Fruit fly (Drosophila melanogaster): ENCODE data around the gene CG11786.

Gene CG11786

dm6 chr3R:25032686-25033085 lies 13.4 kb upstream of the CG11786 start:
- no peak for TF ChIP-seq salr (GFP tag; optimal IDR thresholded peaks at IDR 0.05)
- TF ChIP-seq CG11762 (GFP tag; optimal IDR thresholded peaks at IDR 0.05; ENCODE audit: insufficient read depth) = no peak
- TF ChIP-seq Ets21C (GFP tag; optimal IDR thresholded peaks at IDR 0.05) = no peak
- no peak for TF ChIP-seq svp (GFP tag)
- no peak for TF ChIP-seq eg (GFP tag; IDR thresholded peaks at IDR 0.05)
- no peak for TF ChIP-seq CG9139 (GFP tag; optimal IDR thresholded peaks at IDR 0.05)
- TF ChIP-seq Eip78C (GFP tag) = no peak
- TF ChIP-seq CG6792 (GFP tag; optimal IDR thresholded peaks at IDR 0.05) = no peak
- no peak for TF ChIP-seq Met (GFP tag; optimal IDR thresholded peaks at IDR 0.05)
- no peak for TF ChIP-seq spab (GFP tag; optimal IDR thresholded peaks at IDR 0.05)

DNA sequence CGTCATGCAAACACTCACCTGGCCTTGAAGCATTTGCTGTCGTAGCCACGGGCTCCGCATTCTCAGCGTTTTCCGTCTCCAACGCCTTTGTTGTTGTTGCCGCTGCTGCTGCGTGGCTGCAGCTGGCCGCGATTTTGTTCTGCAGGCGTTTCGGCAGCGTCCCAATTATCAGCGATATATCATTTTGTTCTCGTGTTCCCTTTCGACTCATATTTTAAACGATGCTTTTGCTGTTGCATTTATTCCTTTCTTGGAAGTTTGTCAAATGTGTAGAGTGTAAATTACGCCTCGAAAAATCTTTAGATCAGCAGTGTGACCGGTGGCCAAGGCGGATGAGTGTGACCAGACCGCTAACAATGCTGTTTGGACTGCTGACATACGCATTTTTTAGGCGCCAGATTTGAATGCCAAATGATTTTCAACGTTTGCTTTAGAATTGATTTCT lies 13.0 kb upstream of the CG11786 start, which contains the start of gene Smg6:
Gene Smg6 (minus strand): TSS at position 324 of the 445 bp plus-strand sequence.
- no peak for TF ChIP-seq Eip78C (GFP tag)
- no peak for TF ChIP-seq Hr39 (GFP tag; optimal IDR thresholded peaks at IDR 0.05)
- TF ChIP-seq CG10631 (GFP tag; optimal IDR thresholded peaks at IDR 0.05) = no peak
- no peak for TF ChIP-seq CG3032 (tag; optimal IDR thresholded peaks at IDR 0.05)
- no peak for TF ChIP-seq CG15336 (GFP tag; IDR thresholded peaks at IDR 0.05)
- TF ChIP-seq CG8632 (GFP tag; optimal IDR thresholded peaks at IDR 0.05) = no peak
- TF ChIP-seq CG11762 (GFP tag; optimal IDR thresholded peaks at IDR 0.05; ENCODE audit: insufficient read depth) = no peak
- no peak for TF ChIP-seq salr (GFP tag; optimal IDR thresholded peaks at IDR 0.05)

DNA sequence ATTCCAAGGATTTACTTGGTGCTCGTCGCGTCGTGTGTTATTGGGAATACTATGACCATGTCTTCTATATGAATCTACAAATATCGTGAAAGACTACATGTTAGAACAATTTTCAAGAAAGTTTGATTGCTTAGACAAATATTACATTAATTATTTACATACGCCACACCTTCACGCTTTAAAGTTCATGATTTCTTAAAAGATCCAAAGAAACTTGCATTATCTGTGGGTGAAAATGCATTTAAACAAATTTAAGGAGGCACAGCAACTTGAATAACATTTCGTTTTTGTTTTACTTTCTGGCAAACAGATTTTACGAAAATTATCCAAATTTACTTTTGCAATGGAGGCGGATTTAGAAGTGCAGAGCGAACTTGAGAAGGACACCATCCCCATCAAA lies 9.5 kb upstream of the CG11786 start, which contains the start of gene CG31115:
Gene CG31115 (plus strand): TSS at position 301 of the 400 bp plus-strand sequence.
- TF ChIP-seq CG4318 (GFP tag; optimal IDR thresholded peaks at IDR 0.05) (no peak), CG31627 (GFP tag; optimal IDR thresholded peaks at IDR 0.05) (no peak), CG32006 (GFP tag; optimal IDR thresholded peaks at IDR 0.05) (no peak), Ets21C (GFP tag; optimal IDR thresholded peaks at IDR 0.05) (no peak), vri (GFP tag; optimal IDR thresholded peaks at IDR 0.05) (no peak), dac (GFP tag; optimal IDR thresholded peaks at IDR 0.05) (no peak)

- TF ChIP-seq Sox14 (GFP tag; optimal IDR thresholded peaks at IDR 0.05) (peak; percentile 74), Eip93F (GFP tag; optimal IDR thresholded peaks at IDR 0.05) (peak; percentile 35), Sox15 (GFP tag; optimal IDR thresholded peaks at IDR 0.05) (no peak), CG31627 (GFP tag; optimal IDR thresholded peaks at IDR 0.05) (peak; percentile 42), esn (GFP tag; optimal IDR thresholded peaks at IDR 0.05) (peak; percentile 58), Ets21C (GFP tag; optimal IDR thresholded peaks at IDR 0.05) (no peak), lz (GFP tag; optimal IDR thresholded peaks at IDR 0.05) (peak; percentile 44), vri (GFP tag; optimal IDR thresholded peaks at IDR 0.05) (no peak)
These were observed 7.1 kb upstream of the CG11786 start, which contains the start of the genes Ythdf and bai for dm6 chr3R:25039028-25039476. Gene Ythdf, minus strand, starts transcription at chr3R:25039249. Gene bai, plus strand, starts transcription at chr3R:25039374.

dm6 chr3R:25044816-25045551 lies 1.1 kb upstream of the CG11786 start, which contains the start of gene 5PtaseI:
Gene 5PtaseI, minus strand, starts transcription at chr3R:25045151.
- TF ChIP-seq Hr39 (GFP tag; optimal IDR thresholded peaks at IDR 0.05) = no peak
- TF ChIP-seq Eip75B (GFP tag; optimal IDR thresholded peaks at IDR 0.05) = peak; percentile 74
- TF ChIP-seq Eip78C (GFP tag) = peak; percentile 50

DNA sequence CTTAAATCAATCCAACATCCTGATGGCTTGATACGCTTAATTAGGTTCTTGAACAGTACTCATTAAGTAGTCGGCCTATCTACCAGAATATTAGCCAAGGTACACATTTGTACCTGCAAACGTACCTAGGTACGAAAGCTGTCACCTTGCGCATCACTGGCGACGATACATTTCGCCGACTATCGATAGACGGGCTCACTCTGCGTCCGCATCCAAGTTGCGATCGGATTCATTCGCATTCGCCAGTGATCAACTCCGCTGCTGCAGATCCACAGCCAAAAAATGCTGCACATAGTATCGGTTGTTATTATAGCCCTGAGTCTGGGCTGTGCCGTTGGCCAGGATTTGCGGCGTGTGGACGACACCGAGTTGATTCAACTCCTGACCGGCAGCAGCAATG lies 1.4 kb downstream of the CG11786 start, which contains the start of gene CG11790:
Gene CG11790 (plus strand): TSS at position 203 of the 400 bp plus-strand sequence.
- TF ChIP-seq CG6854 (GFP tag; optimal IDR thresholded peaks at IDR 0.05) = peak; percentile 5
- TF ChIP-seq CG1621 (tag; optimal IDR thresholded peaks at IDR 0.05) = peak; percentile 54
- TF ChIP-seq lz (GFP tag; optimal IDR thresholded peaks at IDR 0.05) = no peak
- peak; percentile 34 for TF ChIP-seq esn (GFP tag; optimal IDR thresholded peaks at IDR 0.05)
- TF ChIP-seq topi (GFP tag; optimal IDR thresholded peaks at IDR 0.05) = peak; percentile 11
- peak; percentile 22 for TF ChIP-seq Eip78C (GFP tag)
- no peak for TF ChIP-seq net (GFP tag; optimal IDR thresholded peaks at IDR 0.05)
- TF ChIP-seq CG11294 (GFP tag; IDR thresholded peaks at IDR 0.05) = no peak
- peak; percentile 11 for TF ChIP-seq Eip75B (GFP tag; optimal IDR thresholded peaks at IDR 0.05)
- TF ChIP-seq Sox102F (GFP tag; optimal IDR thresholded peaks at IDR 0.05) = no peak
